Worm (Caenorhabditis elegans) whole organism, late embryonic: ENCODE measurements around the gene F53C11.9.
A peak's percentile ranks its signal among the peaks of the same experiment; 100 is the strongest.

ENCODE experiments used
- C08G9.2 ChIP-seq: sonication (generic microtip); optimal IDR thresholded peaks from 2 replicates; lab custom pipeline; 2016; ENCODE audit warnings: mild to moderate bottlenecking, missing genetic modification characterization, moderate library complexity, missing compliant biosample characterization
- C38D4.7 ChIP-seq: fragments of 200-800 bp; sonication (Bioruptor generic); optimal IDR thresholded peaks from 2 replicates; lab custom pipeline; 2018; ENCODE audit warnings: mild to moderate bottlenecking, missing genetic modification characterization, moderate library complexity, missing compliant biosample characterization
- K02D7.2 ChIP-seq: sonication (generic microtip); optimal IDR thresholded peaks from 2 replicates; lab custom pipeline; 2017; ENCODE audit warnings: mild to moderate bottlenecking, missing genetic modification characterization, missing compliant biosample characterization
- K09A11.1 ChIP-seq: sonication (generic microtip); optimal IDR thresholded peaks from 2 replicates; lab custom pipeline; 2017; ENCODE audit warnings: antibody characterized with exemption, mild to moderate bottlenecking, missing genetic modification characterization, missing compliant biosample characterization; ENCODE audit not compliant: insufficient read depth
- ama-1 ChIP-seq: fragments of 150-350 bp; optimal IDR thresholded peaks from 2 replicates; lab custom pipeline; 2014
- ceh-19 ChIP-seq: fragments of 200-800 bp; sonication (Bioruptor generic); optimal IDR thresholded peaks from 2 replicates; lab custom pipeline; 2018; ENCODE audit warnings: mild to moderate bottlenecking, missing genetic modification characterization, missing compliant biosample characterization
- ceh-31 ChIP-seq: sonication (generic microtip); optimal IDR thresholded peaks from 2 replicates; lab custom pipeline; 2016; ENCODE audit warnings: missing genetic modification characterization, missing compliant biosample characterization
- ceh-34 ChIP-seq: sonication (generic microtip); optimal IDR thresholded peaks from 2 replicates; lab custom pipeline; 2016; ENCODE audit warnings: mild to moderate bottlenecking, missing genetic modification characterization, missing compliant biosample characterization
- ceh-45 ChIP-seq: fragments of 200-800 bp; sonication (Bioruptor generic); IDR thresholded peaks from 2 replicates; pipeline ENCODE4 v1.3.6; 2022; ENCODE audit warnings: missing genetic modification reagents, missing genetic modification characterization, missing compliant biosample characterization
- ceh-6 ChIP-seq: fragments of 200-800 bp; sonication (Bioruptor generic); optimal IDR thresholded peaks from 2 replicates; lab custom pipeline; 2018; ENCODE audit warnings: mild to moderate bottlenecking, missing genetic modification characterization, missing compliant biosample characterization
- ceh-9 ChIP-seq: sonication (generic microtip); optimal IDR thresholded peaks from 2 replicates; lab custom pipeline; 2016; ENCODE audit warnings: mild to moderate bottlenecking, missing genetic modification characterization, inconsistent platforms, missing compliant biosample characterization
- dve-1 ChIP-seq: sonication (generic microtip); optimal IDR thresholded peaks from 2 replicates; lab custom pipeline; 2017; ENCODE audit warnings: antibody characterized with exemption, mild to moderate bottlenecking, missing genetic modification characterization, missing compliant biosample characterization
- elt-2 ChIP-seq: sonication (generic microtip); optimal IDR thresholded peaks from 2 replicates; lab custom pipeline; 2016; ENCODE audit warnings: missing genetic modification reagents, missing genetic modification characterization, missing compliant biosample characterization
- elt-4 ChIP-seq: sonication (generic microtip); optimal IDR thresholded peaks from 2 replicates; lab custom pipeline; 2016; ENCODE audit warnings: missing genetic modification characterization, missing compliant biosample characterization
- eyg-1 ChIP-seq: sonication (generic microtip); optimal IDR thresholded peaks from 2 replicates; lab custom pipeline; 2016; ENCODE audit warnings: missing genotype, missing genetic modification characterization, missing compliant biosample characterization
- fkh-10 ChIP-seq: fragments of 150-350 bp; optimal IDR thresholded peaks from 2 replicates; lab custom pipeline; 2014; ENCODE audit warnings: missing biosample characterization, missing genetic modification reagents, missing genetic modification characterization
- hlh-30 ChIP-seq: sonication (generic microtip); optimal IDR thresholded peaks from 2 replicates; lab custom pipeline; 2017; ENCODE audit warnings: antibody characterized with exemption, missing genetic modification characterization, missing compliant biosample characterization; ENCODE audit not compliant: insufficient read depth
- hlh-6 ChIP-seq: sonication (generic microtip); optimal IDR thresholded peaks from 2 replicates; lab custom pipeline; 2016; ENCODE audit warnings: missing genotype, missing genetic modification characterization, missing compliant biosample characterization
- hlh-8 ChIP-seq: sonication (generic microtip); optimal IDR thresholded peaks from 2 replicates; lab custom pipeline; 2016; ENCODE audit warnings: missing genotype, missing genetic modification characterization, missing compliant biosample characterization
- nfya-1 ChIP-seq: sonication (generic microtip); optimal IDR thresholded peaks from 2 replicates; lab custom pipeline; 2017; ENCODE audit warnings: missing genetic modification characterization, mild to moderate bottlenecking, missing compliant biosample characterization, antibody characterized with exemption, moderate library complexity
- nhr-232 ChIP-seq: sonication (generic microtip); optimal IDR thresholded peaks from 2 replicates; lab custom pipeline; 2016; ENCODE audit warnings: missing genetic modification characterization, missing compliant biosample characterization
- npax-4 ChIP-seq: sonication (generic microtip); optimal IDR thresholded peaks from 2 replicates; lab custom pipeline; 2016; ENCODE audit warnings: missing genetic modification characterization, missing compliant biosample characterization
- odd-2 ChIP-seq: sonication (generic microtip); optimal IDR thresholded peaks from 2 replicates; lab custom pipeline; 2017; ENCODE audit warnings: antibody characterized with exemption, mild to moderate bottlenecking, missing genetic modification characterization, missing compliant biosample characterization
- pha-2 ChIP-seq: sonication (generic microtip); optimal IDR thresholded peaks from 2 replicates; lab custom pipeline; 2017; ENCODE audit warnings: mild to moderate bottlenecking, missing genetic modification characterization, missing compliant biosample characterization
- pqm-1 ChIP-seq: sonication (generic microtip); optimal IDR thresholded peaks from 2 replicates; lab custom pipeline; 2016; ENCODE audit warnings: missing genetic modification characterization, missing compliant biosample characterization
- rnt-1 ChIP-seq: sonication (generic microtip); optimal IDR thresholded peaks from 2 replicates; lab custom pipeline; 2016; ENCODE audit warnings: missing genetic modification characterization, missing compliant biosample characterization
- sdc-2 ChIP-seq: sonication (generic microtip); optimal IDR thresholded peaks from 2 replicates; lab custom pipeline; 2016; ENCODE audit warnings: missing genotype, missing genetic modification characterization, missing compliant biosample characterization
- sox-4 ChIP-seq: sonication (generic microtip); optimal IDR thresholded peaks from 2 replicates; lab custom pipeline; 2017; ENCODE audit warnings: mild to moderate bottlenecking, missing genetic modification characterization, inconsistent platforms, missing compliant biosample characterization
- syd-9 ChIP-seq: sonication (generic microtip); optimal IDR thresholded peaks from 2 replicates; lab custom pipeline; 2016; ENCODE audit warnings: mild to moderate bottlenecking, missing genetic modification characterization, moderate library complexity, missing compliant biosample characterization
- tbx-2 ChIP-seq: sonication (generic microtip); optimal IDR thresholded peaks from 2 replicates; lab custom pipeline; 2016; ENCODE audit warnings: missing genetic modification characterization, missing compliant biosample characterization
- tbx-7 ChIP-seq: sonication (generic microtip); optimal IDR thresholded peaks from 2 replicates; lab custom pipeline; 2016; ENCODE audit warnings: missing genotype, missing genetic modification characterization, missing compliant biosample characterization
- unc-86 ChIP-seq: sonication (generic microtip); optimal IDR thresholded peaks from 2 replicates; lab custom pipeline; 2016; ENCODE audit warnings: missing genetic modification characterization, missing compliant biosample characterization

The F53C11.9 gene

ce11 chrV:13739901-13740300 is 37.9 kb upstream of the F53C11.9 start:
- no peak for TF ChIP-seq ceh-31 (tag; lab: Kevin White, UChicago)
- no peak for TF ChIP-seq ama-1 (lab: Kevin White, UChicago)
- TF ChIP-seq ceh-45 (GFP tag; lab: Robert Waterston, UW) = no peak
- TF ChIP-seq fkh-10 (GFP tag; lab: Kevin White, UChicago) = no peak
- TF ChIP-seq npax-4 = no peak
- TF ChIP-seq tbx-2 (tag; lab: Kevin White, UChicago) = no peak
- TF ChIP-seq nhr-232 = no peak
- TF ChIP-seq hlh-8 (tag; lab: Kevin White, UChicago) = no peak
- TF ChIP-seq pha-2 (tag; lab: Kevin White, UChicago) = no peak

ce11 chrV:13744901-13745300 is 32.9 kb upstream of the F53C11.9 start, which contains the start of gene F35E12.9:
Gene F35E12.9, minus strand, starts transcription at chrV:13745127.
- TF ChIP-seq elt-2 = peak; percentile 29
- no peak for TF ChIP-seq K09A11.1 (tag; lab: Kevin White, UChicago)

- TF ChIP-seq ceh-19 (GFP tag; lab: Kevin White, UChicago) (no peak), rnt-1 (tag; lab: Kevin White, UChicago) (no peak), hlh-6 (tag; lab: Kevin White, UChicago) (no peak), ama-1 (lab: Kevin White, UChicago) (no peak), npax-4 (no peak), sox-4 (tag; lab: Kevin White, UChicago) (no peak), syd-9 (tag; lab: Kevin White, UChicago) (no peak), K02D7.2 (no peak)
Measured at ce11 chrV:13748658-13749057, 29.2 kb upstream of the F53C11.9 start, which contains the start of gene F35E12.10. Gene F35E12.10, minus strand, starts transcription at chrV:13748758.

- TF ChIP-seq ceh-6 (GFP tag; lab: Kevin White, UChicago) = no peak
- no peak for TF ChIP-seq unc-86 (tag; lab: Kevin White, UChicago)
- TF ChIP-seq ceh-45 (GFP tag; lab: Robert Waterston, UW) = no peak
- TF ChIP-seq C08G9.2 (tag; lab: Kevin White, UChicago) = no peak
- no peak for TF ChIP-seq odd-2 (tag; lab: Kevin White, UChicago)
- no peak for TF ChIP-seq eyg-1
- TF ChIP-seq rnt-1 (tag; lab: Kevin White, UChicago) = no peak
- no peak for TF ChIP-seq sdc-2 (tag; lab: Kevin White, UChicago)
- no peak for TF ChIP-seq tbx-2 (tag; lab: Kevin White, UChicago)
- no peak for TF ChIP-seq nhr-232
- TF ChIP-seq elt-4 (tag; lab: Kevin White, UChicago) = no peak
- no peak for TF ChIP-seq dve-1 (tag; lab: Kevin White, UChicago)
- no peak for TF ChIP-seq ceh-19 (GFP tag; lab: Kevin White, UChicago)
- TF ChIP-seq tbx-7 = no peak
- no peak for TF ChIP-seq hlh-30 (tag; lab: Kevin White, UChicago)
- no peak for TF ChIP-seq pqm-1 (tag; lab: Kevin White, UChicago)
- TF ChIP-seq nfya-1 (tag; lab: Kevin White, UChicago) = no peak
- no peak for TF ChIP-seq C38D4.7
- no peak for TF ChIP-seq npax-4
Measured at ce11 chrV:13751811-13752210, 26.0 kb upstream of the F53C11.9 start, which contains the start of gene cld-9. Gene cld-9, minus strand, starts transcription at chrV:13751891.

- no peak for TF ChIP-seq ceh-34
- TF ChIP-seq ceh-9 (tag; lab: Kevin White, UChicago) = no peak
- no peak for TF ChIP-seq hlh-6 (tag; lab: Kevin White, UChicago)
- TF ChIP-seq C08G9.2 (tag; lab: Kevin White, UChicago) = no peak
- no peak for TF ChIP-seq K09A11.1 (tag; lab: Kevin White, UChicago)
- TF ChIP-seq ceh-6 (GFP tag; lab: Kevin White, UChicago) = no peak
Measured at ce11 chrV:13753481-13753880, 24.3 kb upstream of the F53C11.9 start, which contains the start of gene F20G2.1. Gene F20G2.1, minus strand, starts transcription at chrV:13753581.
